Worm (Caenorhabditis elegans) whole organism, young adult: ENCODE results near the gene B0244.6.

Source experiments
- B0019.2 ChIP-seq: fragments of 200-800 bp; sonication (Bioruptor generic); conservative IDR thresholded peaks from 2 replicates; pipeline ENCODE4 v1.3.6; 2022; ENCODE audit warnings: missing genetic modification reagents, missing genetic modification characterization, missing compliant biosample characterization
- D2030.7 ChIP-seq: fragments of 200-800 bp; sonication (Bioruptor generic); IDR thresholded peaks from 2 replicates; pipeline ENCODE4 v1.3.6; 2022; ENCODE audit warnings: missing genetic modification reagents, missing genetic modification characterization, missing compliant biosample characterization
- F10E7.11 ChIP-seq: sonication (generic microtip); optimal IDR thresholded peaks from 2 replicates; lab custom pipeline; 2017; ENCODE audit warnings: mild to moderate bottlenecking, missing genetic modification characterization, moderate library complexity, missing compliant biosample characterization
- F22D6.2 ChIP-seq: sonication (generic microtip); optimal IDR thresholded peaks from 2 replicates; lab custom pipeline; 2016; ENCODE audit warnings: mild to moderate bottlenecking, missing genetic modification characterization, missing compliant biosample characterization
- F37B4.10 ChIP-seq: fragments of 200-800 bp; sonication (Bioruptor generic); IDR thresholded peaks from 2 replicates; pipeline ENCODE4 v1.3.6; 2022; ENCODE audit warnings: missing genetic modification characterization, missing compliant biosample characterization
- F39B2.1 ChIP-seq: fragments of 200-800 bp; sonication (Bioruptor generic); IDR thresholded peaks from 2 replicates; pipeline ENCODE4 v1.3.6; 2022; ENCODE audit warnings: missing genetic modification reagents, missing genetic modification characterization, missing compliant biosample characterization
- F52B5.7 ChIP-seq: sonication (generic microtip); optimal IDR thresholded peaks from 2 replicates; lab custom pipeline; 2016; ENCODE audit warnings: mild to moderate bottlenecking, missing genetic modification characterization, missing compliant biosample characterization
- F55B11.4 ChIP-seq: sonication (generic microtip); optimal IDR thresholded peaks from 2 replicates; lab custom pipeline; 2016; ENCODE audit warnings: missing compliant biosample characterization, missing genetic modification characterization, borderline replicate concordance; ENCODE audit not compliant: insufficient read depth
- K11D2.4 ChIP-seq: fragments of 200-800 bp; sonication (Bioruptor generic); IDR thresholded peaks from 2 replicates; pipeline ENCODE4 v1.3.6; 2022; ENCODE audit warnings: missing genetic modification reagents, missing genetic modification characterization, missing compliant biosample characterization
- ama-1 ChIP-seq, 3 experiments: fragments of 150-350 bp in 1 of 3; sonication (generic microtip) in 2 of 3; optimal IDR thresholded peaks; 2 replicates each; lab custom pipeline; 2014 to 2018; ENCODE audit warnings: missing biosample characterization in 2 of 3, missing genetic modification characterization in 2 of 3, missing genetic modification reagents in 2 of 3
- atf-7 ChIP-seq: sonication (generic microtip); optimal IDR thresholded peaks from 2 replicates; lab custom pipeline; 2017; ENCODE audit warnings: mild to moderate bottlenecking, missing genetic modification characterization, missing compliant biosample characterization
- attf-5 ChIP-seq: fragments of 200-800 bp; sonication (Bioruptor generic); optimal IDR thresholded peaks from 2 replicates; lab custom pipeline; 2018; ENCODE audit warnings: mild to moderate bottlenecking, missing genetic modification characterization, missing compliant biosample characterization
- bed-1 ChIP-seq: fragments of 200-800 bp; sonication (Bioruptor generic); IDR thresholded peaks from 2 replicates; pipeline ENCODE4 v1.3.6; 2022; ENCODE audit warnings: missing genetic modification reagents, missing genetic modification characterization, missing compliant biosample characterization
- cebp-1 ChIP-seq, 2 experiments: fragments of 200-800 bp in 1 of 2; sonication (Bioruptor generic) in 1 of 2; sonication (generic microtip) in 1 of 2; IDR thresholded peaks in 1 of 2; optimal IDR thresholded peaks in 1 of 2; 2 replicates each; pipeline versions ENCODE4 v1.3.6 to Lab custom; 2017 to 2022; ENCODE audit warnings: missing compliant biosample characterization in 2 of 2, missing genetic modification characterization in 2 of 2, mild to moderate bottlenecking in 1 of 2, missing genetic modification reagents in 1 of 2, moderate library complexity in 1 of 2
- ceh-40 ChIP-seq: fragments of 200-800 bp; sonication (Bioruptor generic); IDR thresholded peaks from 2 replicates; pipeline ENCODE4 v1.3.6; 2022; ENCODE audit warnings: missing genetic modification characterization, missing compliant biosample characterization
- ceh-58 ChIP-seq: fragments of 200-800 bp; sonication (Bioruptor generic); IDR thresholded peaks from 2 replicates; pipeline ENCODE4 v1.3.6; 2022; ENCODE audit warnings: missing genetic modification characterization, missing compliant biosample characterization
- ceh-91 ChIP-seq: fragments of 200-800 bp; sonication (Bioruptor generic); IDR thresholded peaks from 2 replicates; pipeline ENCODE4 v1.3.6; 2022; ENCODE audit warnings: missing genetic modification reagents, missing genetic modification characterization, missing compliant biosample characterization
- chd-7 ChIP-seq: sonication (generic microtip); optimal IDR thresholded peaks from 2 replicates; lab custom pipeline; 2016; ENCODE audit warnings: mild to moderate bottlenecking, missing genetic modification characterization, moderate library complexity, missing compliant biosample characterization
- die-1 ChIP-seq: sonication (generic microtip); optimal IDR thresholded peaks from 2 replicates; lab custom pipeline; 2016; ENCODE audit warnings: missing genotype, mild to moderate bottlenecking, missing genetic modification characterization, missing compliant biosample characterization
- dox-1 ChIP-seq: fragments of 200-800 bp; sonication (Bioruptor generic); IDR thresholded peaks from 2 replicates; pipeline ENCODE4 v1.3.6; 2022; ENCODE audit warnings: missing genetic modification reagents, missing genetic modification characterization, missing compliant biosample characterization
- dpff-1 ChIP-seq: sonication (generic microtip); optimal IDR thresholded peaks from 2 replicates; lab custom pipeline; 2017; ENCODE audit warnings: mild to moderate bottlenecking, missing genetic modification characterization, missing compliant biosample characterization
- efl-1 ChIP-seq: fragments of 150-350 bp; optimal IDR thresholded peaks from 2 replicates; lab custom pipeline; 2014; ENCODE audit warnings: missing biosample characterization, missing genetic modification reagents, missing genetic modification characterization
- egrh-3 ChIP-seq: fragments of 200-800 bp; sonication (Bioruptor generic); IDR thresholded peaks from 2 replicates; pipeline ENCODE4 v1.3.6; 2022; ENCODE audit warnings: missing genetic modification reagents, missing genetic modification characterization, missing compliant biosample characterization
- ekl-4 ChIP-seq: fragments of 200-800 bp; sonication (Bioruptor generic); IDR thresholded peaks from 2 replicates; pipeline ENCODE4 v1.3.6; 2022; ENCODE audit warnings: missing genetic modification reagents, missing genetic modification characterization, missing compliant biosample characterization
- gei-17 ChIP-seq: fragments of 200-800 bp; sonication (Bioruptor generic); optimal IDR thresholded peaks from 2 replicates; lab custom pipeline; 2018; ENCODE audit warnings: mild to moderate bottlenecking, missing genetic modification characterization, missing compliant biosample characterization
- him-1 ChIP-seq: sonication (generic microtip); optimal IDR thresholded peaks from 2 replicates; lab custom pipeline; 2016; ENCODE audit warnings: missing genotype, missing genetic modification reagents, missing genetic modification characterization, missing compliant biosample characterization
- lag-1 ChIP-seq: fragments of 200-800 bp; sonication (Bioruptor generic); IDR thresholded peaks from 2 replicates; pipeline ENCODE4 v1.3.6; 2022; ENCODE audit warnings: missing genetic modification reagents, missing genetic modification characterization, missing compliant biosample characterization
- lin-35 ChIP-seq, 3 experiments: fragments of 150-350 bp in 2 of 3; sonication (generic microtip) in 1 of 3; optimal IDR thresholded peaks; 2 replicates each; lab custom pipeline; 2014 to 2018; ENCODE audit warnings: missing biosample characterization in 3 of 3, missing genetic modification characterization in 3 of 3, missing genetic modification reagents in 3 of 3
- lin-40 ChIP-seq: sonication (generic microtip); optimal IDR thresholded peaks from 2 replicates; lab custom pipeline; 2016; ENCODE audit warnings: missing genetic modification characterization, mild to moderate bottlenecking, missing compliant biosample characterization, missing genotype, missing genetic modification reagents
- lin-54 ChIP-seq: fragments of 200-800 bp; sonication (Bioruptor generic); optimal IDR thresholded peaks from 2 replicates; lab custom pipeline; 2018; ENCODE audit warnings: mild to moderate bottlenecking, missing genetic modification characterization, missing compliant biosample characterization
- madf-10 ChIP-seq: sonication (generic microtip); optimal IDR thresholded peaks from 2 replicates; lab custom pipeline; 2016; ENCODE audit warnings: mild to moderate bottlenecking, missing genetic modification characterization, missing compliant biosample characterization
- madf-8 ChIP-seq: fragments of 200-800 bp; sonication (Bioruptor generic); conservative IDR thresholded peaks from 2 replicates; pipeline ENCODE4 v1.3.6; 2022; ENCODE audit warnings: missing genetic modification reagents, missing genetic modification characterization, missing compliant biosample characterization
- mxl-1 ChIP-seq: sonication (generic microtip); optimal IDR thresholded peaks from 2 replicates; lab custom pipeline; 2016; ENCODE audit warnings: missing genetic modification characterization, missing compliant biosample characterization
- nfya-2 ChIP-seq: fragments of 200-800 bp; sonication (Bioruptor generic); IDR thresholded peaks from 2 replicates; pipeline ENCODE4 v1.3.6; 2022; ENCODE audit warnings: missing genetic modification reagents, missing genetic modification characterization, missing compliant biosample characterization
- nhr-179 ChIP-seq: sonication (generic microtip); optimal IDR thresholded peaks from 2 replicates; lab custom pipeline; 2016; ENCODE audit warnings: mild to moderate bottlenecking, missing genetic modification characterization, missing compliant biosample characterization
- nhr-27 ChIP-seq: fragments of 200-800 bp; sonication (Bioruptor generic); optimal IDR thresholded peaks from 2 replicates; lab custom pipeline; 2018; ENCODE audit warnings: mild to moderate bottlenecking, missing genetic modification characterization, moderate library complexity, missing compliant biosample characterization
- nhr-80 ChIP-seq: sonication (generic microtip); optimal IDR thresholded peaks from 2 replicates; lab custom pipeline; 2016; ENCODE audit warnings: missing genetic modification characterization, missing compliant biosample characterization
- snpc-1.3 ChIP-seq: sonication (generic microtip); optimal IDR thresholded peaks from 2 replicates; lab custom pipeline; 2017; ENCODE audit warnings: missing genetic modification characterization, mild to moderate bottlenecking, missing compliant biosample characterization, antibody characterized with exemption, moderate library complexity, missing genotype, missing genetic modification reagents; ENCODE audit not compliant: insufficient read depth
- unc-62 ChIP-seq: fragments of 150-350 bp; optimal IDR thresholded peaks from 2 replicates; lab custom pipeline; 2014; ENCODE audit warnings: missing biosample characterization, missing genetic modification reagents, missing genetic modification characterization
- zim-3 ChIP-seq: sonication (generic microtip); optimal IDR thresholded peaks from 2 replicates; lab custom pipeline; 2017; ENCODE audit warnings: mild to moderate bottlenecking, missing genetic modification characterization, moderate library complexity, missing compliant biosample characterization
- ztf-22 ChIP-seq: fragments of 200-800 bp; sonication (Bioruptor generic); optimal IDR thresholded peaks from 2 replicates; lab custom pipeline; 2018; ENCODE audit warnings: mild to moderate bottlenecking, missing genetic modification characterization, moderate library complexity, missing compliant biosample characterization
- ztf-28 ChIP-seq: fragments of 200-800 bp; sonication (Bioruptor generic); IDR thresholded peaks from 2 replicates; pipeline ENCODE4 v1.3.6; 2022; ENCODE audit warnings: missing genetic modification reagents, missing genetic modification characterization, missing compliant biosample characterization
- ztf-6 ChIP-seq: fragments of 200-800 bp; sonication (Bioruptor generic); IDR thresholded peaks from 2 replicates; pipeline ENCODE4 v1.3.6; 2022; ENCODE audit warnings: missing genetic modification reagents, missing genetic modification characterization, missing compliant biosample characterization

Gene B0244.6

DNA sequence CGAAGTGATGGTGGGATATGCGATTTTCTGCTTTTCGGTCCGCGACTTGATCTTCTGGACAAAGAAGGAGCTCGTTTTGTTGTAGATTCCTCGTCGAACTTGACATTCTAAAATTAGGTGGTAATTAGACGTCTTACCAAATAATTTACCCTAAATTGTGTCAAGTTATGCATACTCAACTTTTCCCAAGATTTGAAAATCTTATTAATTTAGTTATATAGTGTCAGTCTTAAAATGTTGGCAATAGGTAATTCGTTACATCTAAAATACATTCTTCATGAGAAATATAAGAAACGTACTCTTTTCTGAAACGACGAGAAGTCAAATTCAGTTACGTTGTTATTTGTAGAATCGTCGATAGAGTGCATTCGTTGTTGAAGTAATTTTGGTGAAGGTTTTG, 30.3 kb upstream of the B0244.6 start:
- TF ChIP-seq F52B5.7 (tag; lab: Kevin White, UChicago) (no peak), madf-8 (GFP tag; lab: Robert Waterston, UW) (no peak), unc-62 (no peak), nhr-27 (tag; lab: Kevin White, UChicago) (no peak), F55B11.4 (tag; lab: Kevin White, UChicago) (no peak), snpc-1.3 (no peak), K11D2.4 (GFP tag; lab: Robert Waterston, UW) (no peak), die-1 (tag; lab: Kevin White, UChicago) (no peak), nhr-80 (no peak), him-1 (tag; lab: Kevin White, UChicago) (no peak), D2030.7 (GFP tag; lab: Robert Waterston, UW) (no peak), nhr-179 (tag; lab: Kevin White, UChicago) (no peak), dox-1 (GFP tag; lab: Robert Waterston, UW) (no peak), lin-40 (tag; lab: Kevin White, UChicago) (no peak), F10E7.11 (tag; lab: Kevin White, UChicago) (no peak)

DNA sequence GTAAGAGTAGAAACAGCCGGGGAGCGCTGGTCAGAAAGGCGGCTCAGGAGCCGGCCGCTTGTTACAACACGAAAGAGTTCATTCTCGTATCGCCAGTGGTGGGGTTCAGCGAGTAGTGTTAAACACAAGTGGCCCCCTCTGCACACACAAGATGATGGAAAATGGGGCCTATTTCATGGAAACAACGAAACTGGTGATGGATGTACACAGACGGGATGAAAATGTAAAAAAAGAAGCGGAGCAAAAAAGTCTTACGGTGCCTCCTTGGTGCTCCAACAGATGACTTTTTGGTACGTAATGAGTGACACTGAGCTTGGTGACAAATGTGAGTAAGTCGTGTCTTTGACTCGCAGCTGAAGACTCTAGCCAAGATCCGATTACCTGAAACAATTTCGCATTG, 29.8 kb upstream of the B0244.6 start:
- TF ChIP-seq chd-7 (tag; lab: Kevin White, UChicago) = no peak
- no peak for TF ChIP-seq egrh-3 (GFP tag; lab: Robert Waterston, UW)

DNA sequence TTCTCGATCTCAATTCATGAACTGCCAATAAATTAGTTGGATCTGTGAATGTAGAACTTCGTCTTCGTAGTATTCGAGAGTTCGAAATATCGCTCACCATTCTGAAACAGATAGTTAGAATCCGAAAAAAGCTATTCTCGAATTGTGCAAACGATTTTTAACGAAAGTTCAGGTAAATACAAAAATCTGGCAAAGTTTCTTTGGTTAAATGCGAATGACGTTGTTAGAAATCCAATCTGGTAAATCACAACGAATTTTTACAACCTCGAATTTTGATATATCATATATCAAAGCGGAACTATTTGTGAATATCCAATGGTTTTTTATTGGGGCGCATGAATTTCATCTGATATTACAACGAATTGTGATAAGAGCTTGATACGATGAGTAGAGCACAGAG, 28.6 kb upstream of the B0244.6 start, which contains the start of gene hpo-28:
hpo-28 (minus strand) TSS at position 101 of the 400 bp plus-strand sequence.
- no peak for TF ChIP-seq egrh-3 (GFP tag; lab: Robert Waterston, UW)
- no peak for TF ChIP-seq ceh-58
- TF ChIP-seq F39B2.1 (GFP tag; lab: Robert Waterston, UW) = no peak
- no peak for TF ChIP-seq B0019.2
- no peak for TF ChIP-seq lag-1 (GFP tag; lab: Robert Waterston, UW)
- no peak for TF ChIP-seq madf-10
- TF ChIP-seq ztf-28 = no peak
- TF ChIP-seq zim-3 (tag; lab: Kevin White, UChicago) = no peak
- no peak for TF ChIP-seq mxl-1 (tag; lab: Kevin White, UChicago)
- no peak for TF ChIP-seq dpff-1 (tag; lab: Kevin White, UChicago)
- TF ChIP-seq nfya-2 = no peak
- no peak for TF ChIP-seq ztf-22 (GFP tag; lab: Kevin White, UChicago)
- TF ChIP-seq F22D6.2 (tag; lab: Kevin White, UChicago) = no peak
- no peak for TF ChIP-seq lin-54 (GFP tag; lab: Kevin White, UChicago)
- no peak for TF ChIP-seq cebp-1 (GFP tag; IDR thresholded peaks at IDR 0.05; lab: Robert Waterston, UW)
- no peak for TF ChIP-seq cebp-1 (tag; optimal IDR thresholded peaks at IDR 0.05; lab: Kevin White, UChicago)
- no peak for TF ChIP-seq ama-1 (optimal IDR thresholded peaks at IDR 0.05; lab: Kevin White, UChicago)
- TF ChIP-seq ama-1 (GFP tag; optimal IDR thresholded peaks at IDR 0.05; lab: Kevin White, UChicago) = no peak
- no peak for TF ChIP-seq ekl-4 (GFP tag; lab: Robert Waterston, UW)
- TF ChIP-seq nhr-179 (tag; lab: Kevin White, UChicago) = no peak
- no peak for TF ChIP-seq F37B4.10
- no peak for TF ChIP-seq ztf-6 (GFP tag; lab: Robert Waterston, UW)

DNA sequence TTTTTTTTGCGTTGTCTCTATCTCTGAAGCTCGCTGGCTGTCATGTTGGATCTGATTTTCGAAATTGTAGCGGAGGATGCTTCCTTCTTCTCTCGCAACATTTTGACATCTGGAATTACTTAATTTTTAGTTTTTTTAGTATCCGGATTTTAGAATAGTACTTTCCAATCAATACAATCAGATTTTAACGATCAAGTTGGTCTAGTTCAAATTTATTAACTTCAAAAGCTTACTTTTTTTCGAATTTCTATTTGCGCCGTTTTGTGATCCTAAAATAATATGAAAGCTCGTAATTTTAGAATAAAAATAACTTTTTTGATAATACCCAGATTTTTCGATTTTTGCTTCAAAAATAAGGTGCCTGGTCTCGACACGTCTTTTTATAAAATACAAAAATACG, 27.8 kb upstream of the B0244.6 start, which contains the start of gene B0336.12:
B0336.12 (minus strand) TSS at position 101 of the 400 bp plus-strand sequence.
- TF ChIP-seq ceh-40 (GFP tag; lab: Robert Waterston, UW) = no peak
- no peak for TF ChIP-seq attf-5 (GFP tag; lab: Kevin White, UChicago)
- no peak for TF ChIP-seq atf-7 (tag; lab: Kevin White, UChicago)
- no peak for TF ChIP-seq efl-1 (GFP tag; lab: Kevin White, UChicago)
- TF ChIP-seq lin-35 (GFP tag; optimal IDR thresholded peaks at IDR 0.05; lab: Kevin White, UChicago) = no peak
- TF ChIP-seq ceh-91 (GFP tag; lab: Robert Waterston, UW) = no peak
- no peak for TF ChIP-seq bed-1
- TF ChIP-seq nhr-80 = no peak
- TF ChIP-seq nhr-179 (tag; lab: Kevin White, UChicago) = no peak
- TF ChIP-seq gei-17 = no peak
